Worm (Caenorhabditis elegans) whole organism, L3 larva: ENCODE measurements around the gene lnkn-1.

Source experiments
- skn-1 ChIP-seq: fragments of 150-350 bp; optimal IDR thresholded peaks from 2 replicates; lab custom pipeline; 2014; ENCODE audit warnings: missing biosample characterization, missing genetic modification characterization
- unc-62 ChIP-seq: fragments of 150-350 bp; sonication (generic microtip); optimal IDR thresholded peaks from 4 replicates; lab custom pipeline; 2014; ENCODE audit warnings: missing biosample characterization, missing genetic modification reagents, missing genetic modification characterization

- TF ChIP-seq unc-62 (no peak), skn-1 (no peak)
Measured at ce11 chrIII:8893464-8893863, 3.4 kb downstream of the lnkn-1 start, which contains the start of gene ZK637.4.
